Worm (Caenorhabditis elegans) whole organism, mixed stage, embryonic: ENCODE results near the gene srbc-68.
A peak's percentile ranks its signal among the peaks of the same experiment; 100 is the strongest.

ENCODE experiments used
- M03D4.4 ChIP-seq: sonication (generic microtip); optimal IDR thresholded peaks from 2 replicates; lab custom pipeline; 2017; ENCODE audit warnings: mild to moderate bottlenecking, missing genetic modification characterization, missing compliant biosample characterization
- bed-3 ChIP-seq: fragments of 200-800 bp; sonication (Bioruptor generic); optimal IDR thresholded peaks from 3 replicates; lab custom pipeline; 2018; ENCODE audit warnings: mild to moderate bottlenecking, missing genetic modification characterization, moderate library complexity, missing compliant biosample characterization
- blmp-1 ChIP-seq: fragments of 150-350 bp; optimal IDR thresholded peaks from 2 replicates; lab custom pipeline; 2014; ENCODE audit warnings: missing biosample characterization, missing genetic modification characterization
- ceh-39 ChIP-seq: fragments of 150-350 bp; optimal IDR thresholded peaks from 2 replicates; lab custom pipeline; 2014; ENCODE audit warnings: missing biosample characterization, missing genetic modification characterization
- ceh-43 ChIP-seq: fragments of 200-800 bp; sonication (Bioruptor generic); optimal IDR thresholded peaks from 2 replicates; lab custom pipeline; 2018; ENCODE audit warnings: mild to moderate bottlenecking, missing genetic modification characterization, moderate library complexity, missing compliant biosample characterization
- ceh-83 ChIP-seq: fragments of 200-800 bp; sonication (Bioruptor generic); optimal IDR thresholded peaks from 2 replicates; lab custom pipeline; 2018; ENCODE audit warnings: mild to moderate bottlenecking, missing genetic modification characterization, missing compliant biosample characterization
- ces-1 ChIP-seq: fragments of 150-350 bp; optimal IDR thresholded peaks from 2 replicates; lab custom pipeline; 2014; ENCODE audit warnings: missing biosample characterization, missing genetic modification reagents, missing genetic modification characterization
- cnd-1 ChIP-seq: fragments of 200-800 bp; sonication (Bioruptor generic); optimal IDR thresholded peaks from 2 replicates; lab custom pipeline; 2018; ENCODE audit warnings: mild to moderate bottlenecking, missing genetic modification characterization, missing compliant biosample characterization
- drap-1 ChIP-seq: fragments of 200-800 bp; sonication (Bioruptor generic); optimal IDR thresholded peaks from 3 replicates; lab custom pipeline; 2018; ENCODE audit warnings: mild to moderate bottlenecking, missing genetic modification characterization, missing compliant biosample characterization
- elt-1 ChIP-seq: sonication (generic microtip); optimal IDR thresholded peaks from 2 replicates; lab custom pipeline; 2017; ENCODE audit warnings: missing genetic modification characterization, mild to moderate bottlenecking, missing compliant biosample characterization, antibody characterized with exemption, moderate library complexity, borderline replicate concordance; ENCODE audit not compliant: insufficient read depth
- elt-3 ChIP-seq: fragments of 150-350 bp; optimal IDR thresholded peaks from 2 replicates; lab custom pipeline; 2014; ENCODE audit warnings: missing biosample characterization, missing genetic modification characterization
- flh-1 ChIP-seq: fragments of 200-800 bp; sonication (Bioruptor generic); optimal IDR thresholded peaks from 2 replicates; lab custom pipeline; 2018; ENCODE audit warnings: mild to moderate bottlenecking, missing genetic modification characterization, moderate library complexity, missing compliant biosample characterization
- ham-2 ChIP-seq: fragments of 200-800 bp; sonication (Bioruptor generic); optimal IDR thresholded peaks from 2 replicates; lab custom pipeline; 2018; ENCODE audit warnings: mild to moderate bottlenecking, missing genetic modification characterization, missing compliant biosample characterization
- hlh-1 ChIP-seq: fragments of 150-350 bp; optimal IDR thresholded peaks from 2 replicates; lab custom pipeline; 2014; ENCODE audit warnings: missing biosample characterization, missing genetic modification reagents, missing genetic modification characterization
- lin-13 ChIP-seq: fragments of 150-350 bp; optimal IDR thresholded peaks from 2 replicates; lab custom pipeline; 2014; ENCODE audit warnings: missing biosample characterization, missing genetic modification characterization
- lin-32 ChIP-seq: fragments of 200-800 bp; sonication (Bioruptor generic); optimal IDR thresholded peaks from 2 replicates; lab custom pipeline; 2018; ENCODE audit warnings: mild to moderate bottlenecking, missing genetic modification characterization, missing compliant biosample characterization
- lsy-2 ChIP-seq: fragments of 150-350 bp; optimal IDR thresholded peaks from 2 replicates; lab custom pipeline; 2014; ENCODE audit warnings: missing biosample characterization, missing genetic modification characterization
- mab-5 ChIP-seq: fragments of 150-350 bp; optimal IDR thresholded peaks from 2 replicates; lab custom pipeline; 2014; ENCODE audit warnings: missing biosample characterization, missing genetic modification characterization
- mep-1 ChIP-seq: fragments of 150-350 bp; optimal IDR thresholded peaks from 2 replicates; lab custom pipeline; 2017; ENCODE audit warnings: missing biosample characterization, missing genetic modification reagents, missing genetic modification characterization, inconsistent platforms
- mls-2 ChIP-seq: sonication (generic microtip); optimal IDR thresholded peaks from 2 replicates; lab custom pipeline; 2016; ENCODE audit warnings: mild to moderate bottlenecking, missing genetic modification characterization, moderate library complexity, missing compliant biosample characterization
- nhr-12 ChIP-seq: fragments of 150-350 bp; optimal IDR thresholded peaks from 2 replicates; lab custom pipeline; 2014; ENCODE audit warnings: missing biosample characterization, missing genetic modification characterization
- nhr-2 ChIP-seq: fragments of 150-350 bp; optimal IDR thresholded peaks from 2 replicates; lab custom pipeline; 2014; ENCODE audit warnings: missing biosample characterization, missing genetic modification characterization
- nhr-237 ChIP-seq: fragments of 150-350 bp; optimal IDR thresholded peaks from 2 replicates; lab custom pipeline; 2014; ENCODE audit warnings: missing biosample characterization, missing genetic modification characterization
- nhr-28 ChIP-seq: fragments of 150-350 bp; optimal IDR thresholded peaks from 2 replicates; lab custom pipeline; 2014; ENCODE audit warnings: missing biosample characterization, missing genetic modification characterization
- nhr-76 ChIP-seq: sonication (generic microtip); optimal IDR thresholded peaks from 2 replicates; lab custom pipeline; 2017; ENCODE audit warnings: missing biosample characterization, missing genetic modification characterization
- pha-4 ChIP-seq: fragments of 150-350 bp; optimal IDR thresholded peaks from 2 replicates; lab custom pipeline; 2018; ENCODE audit warnings: missing biosample characterization, missing genetic modification reagents, missing genetic modification characterization
- sem-2 ChIP-seq: fragments of 200-800 bp; sonication (Bioruptor generic); optimal IDR thresholded peaks from 2 replicates; lab custom pipeline; 2018; ENCODE audit warnings: mild to moderate bottlenecking, missing genetic modification characterization, missing compliant biosample characterization
- snpc-4 ChIP-seq: fragments of 150-350 bp; optimal IDR thresholded peaks from 2 replicates; lab custom pipeline; 2014; ENCODE audit warnings: missing biosample characterization, missing genetic modification characterization
- sptf-1 ChIP-seq: sonication (generic microtip); optimal IDR thresholded peaks from 2 replicates; lab custom pipeline; 2017; ENCODE audit warnings: mild to moderate bottlenecking, missing genetic modification characterization, moderate library complexity, missing compliant biosample characterization
- tbx-8 ChIP-seq: fragments of 200-800 bp; sonication (Bioruptor generic); optimal IDR thresholded peaks from 2 replicates; lab custom pipeline; 2018; ENCODE audit warnings: mild to moderate bottlenecking, missing genetic modification characterization, moderate library complexity, missing compliant biosample characterization
- unc-120 ChIP-seq: sonication (generic microtip); optimal IDR thresholded peaks from 2 replicates; lab custom pipeline; 2017; ENCODE audit warnings: missing genetic modification characterization, missing compliant biosample characterization; ENCODE audit not compliant: poor library complexity, severe bottlenecking
- unc-39 ChIP-seq: fragments of 150-350 bp; optimal IDR thresholded peaks from 2 replicates; lab custom pipeline; 2014; ENCODE audit warnings: missing biosample characterization, missing genetic modification characterization
- unc-62 ChIP-seq: fragments of 150-350 bp; optimal IDR thresholded peaks from 2 replicates; lab custom pipeline; 2014; ENCODE audit warnings: missing biosample characterization, missing genetic modification reagents, missing genetic modification characterization
- zip-8 ChIP-seq: fragments of 150-350 bp; optimal IDR thresholded peaks from 2 replicates; lab custom pipeline; 2014; ENCODE audit warnings: missing biosample characterization, missing genetic modification characterization
- ztf-11 ChIP-seq: fragments of 150-350 bp; optimal IDR thresholded peaks from 2 replicates; lab custom pipeline; 2014; ENCODE audit warnings: missing biosample characterization, missing genetic modification characterization

Gene srbc-68

DNA sequence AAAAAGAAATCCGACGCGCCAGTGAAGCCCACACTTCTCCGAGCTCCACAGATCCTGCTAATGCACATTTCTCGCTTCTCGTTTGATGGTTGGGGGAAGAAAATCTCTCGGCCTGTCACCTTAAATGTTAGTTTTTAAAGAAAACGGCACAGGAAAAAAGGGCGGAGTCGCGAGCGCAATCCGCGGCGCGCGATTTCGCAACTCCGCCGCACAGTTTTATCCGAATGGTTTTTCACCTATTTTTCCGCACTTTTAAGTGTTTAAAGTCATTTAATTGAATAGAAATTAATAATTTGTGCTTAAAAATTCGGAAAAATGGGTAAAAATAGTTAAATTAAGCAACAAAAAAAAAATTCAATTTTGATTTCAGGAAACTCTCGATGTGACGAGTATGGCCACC is 41.2 kb upstream of the srbc-68 start:
- TF ChIP-seq nhr-2 (tag; lab: Kevin White, UChicago) (no peak), mep-1 (tag; lab: Kevin White, UChicago) (no peak), ceh-39 (tag; lab: Kevin White, UChicago) (no peak), ztf-11 (tag; lab: Kevin White, UChicago) (no peak), snpc-4 (no peak), tbx-8 (GFP tag; lab: Kevin White, UChicago) (peak; percentile 1), nhr-76 (no peak), bed-3 (GFP tag; lab: Kevin White, UChicago) (peak; percentile 40), lin-13 (tag; lab: Kevin White, UChicago) (no peak), nhr-237 (tag; lab: Kevin White, UChicago) (no peak), blmp-1 (tag; lab: Kevin White, UChicago) (no peak), ham-2 (GFP tag; lab: Kevin White, UChicago) (no peak), mab-5 (tag; lab: Kevin White, UChicago) (no peak), unc-120 (tag; lab: Kevin White, UChicago) (peak; percentile 28), sptf-1 (tag; lab: Kevin White, UChicago) (peak; percentile 86), drap-1 (GFP tag; lab: Kevin White, UChicago) (peak; percentile 42), unc-39 (no peak), flh-1 (peak; percentile 33), lsy-2 (tag; lab: Kevin White, UChicago) (no peak), ceh-43 (GFP tag; lab: Kevin White, UChicago) (peak; percentile 82), hlh-1 (tag; lab: Kevin White, UChicago) (peak; percentile 27), sem-2 (peak; percentile 28), ces-1 (GFP tag; lab: Kevin White, UChicago) (no peak), M03D4.4 (peak; percentile 80), nhr-28 (tag; lab: Kevin White, UChicago) (no peak), ceh-83 (GFP tag; lab: Kevin White, UChicago) (peak; percentile 69), elt-3 (tag; lab: Kevin White, UChicago) (no peak), lin-32 (no peak), nhr-12 (tag; lab: Kevin White, UChicago) (no peak), cnd-1 (peak; percentile 31), pha-4 (no peak), mls-2 (tag; lab: Kevin White, UChicago) (peak; percentile 74), elt-1 (tag; lab: Kevin White, UChicago) (no peak), unc-62 (no peak), zip-8 (tag; lab: Kevin White, UChicago) (no peak)

DNA sequence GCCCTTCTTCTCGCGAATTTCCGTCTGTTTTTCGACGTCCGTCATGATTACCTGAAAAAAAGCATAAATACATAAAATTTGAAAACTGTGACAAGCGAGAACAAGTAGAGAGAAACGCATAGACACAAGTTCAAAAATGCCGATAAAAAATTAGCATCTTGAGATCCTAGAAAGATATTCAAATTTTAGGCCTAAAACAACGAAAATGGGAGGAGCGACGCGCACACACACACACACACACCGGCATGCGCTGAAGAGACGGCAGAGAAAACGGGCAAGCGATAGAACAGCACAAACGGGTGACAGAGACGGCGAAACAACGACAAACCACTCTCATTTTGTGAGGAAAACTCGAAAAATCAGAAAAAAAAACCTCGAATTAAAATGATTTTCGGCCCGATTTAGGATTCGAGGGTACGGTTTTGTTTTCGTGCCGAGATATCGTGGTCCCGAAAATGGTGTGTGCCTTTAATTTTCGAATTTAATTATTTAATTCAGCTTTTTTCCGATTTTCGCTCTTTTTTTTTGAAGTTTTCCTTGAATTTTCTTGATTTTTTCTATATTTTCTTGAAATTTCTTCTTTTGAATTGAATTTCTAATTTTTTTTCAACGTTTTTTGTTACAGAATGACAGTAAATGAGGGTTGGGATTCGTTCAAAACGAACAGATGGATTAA is 39.7 kb upstream of the srbc-68 start, which contains the start of the genes rpl-11.1 and T22F3.2:
TSS of gene rpl-11.1 (minus strand) at position 51 of the 676 bp plus-strand sequence.
TSS of gene T22F3.2 (plus strand) at position 626 of the 676 bp plus-strand sequence.
- TF ChIP-seq ham-2 (GFP tag; lab: Kevin White, UChicago), result no peak
- TF ChIP-seq sptf-1 (tag; lab: Kevin White, UChicago), result no peak
- TF ChIP-seq ceh-43 (GFP tag; lab: Kevin White, UChicago), result no peak
- TF ChIP-seq ceh-39 (tag; lab: Kevin White, UChicago), result no peak
- no peak for TF ChIP-seq ceh-83 (GFP tag; lab: Kevin White, UChicago)
- TF ChIP-seq tbx-8 (GFP tag; lab: Kevin White, UChicago), result no peak
- TF ChIP-seq blmp-1 (tag; lab: Kevin White, UChicago), result no peak
- TF ChIP-seq unc-62, result no peak
- no peak for TF ChIP-seq drap-1 (GFP tag; lab: Kevin White, UChicago)

DNA sequence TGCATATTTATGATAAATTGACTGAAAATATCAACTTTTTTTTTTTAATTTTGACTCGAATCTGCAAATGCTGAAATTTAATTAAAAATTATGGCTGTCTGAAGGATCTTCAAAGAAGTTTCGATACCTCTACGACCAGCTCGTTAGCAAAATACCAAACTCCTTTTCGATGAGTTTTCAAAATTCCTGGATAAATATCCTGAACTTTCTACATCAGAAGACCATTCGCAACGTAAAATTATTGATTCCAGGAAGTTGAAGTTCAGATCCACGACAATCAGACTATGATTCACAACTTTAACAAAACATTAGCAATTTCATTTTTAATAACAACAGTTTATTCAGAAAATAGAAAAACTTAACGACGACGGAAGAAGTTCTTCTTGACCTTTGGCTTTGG is 38.6 kb upstream of the srbc-68 start:
- no peak for TF ChIP-seq drap-1 (GFP tag; lab: Kevin White, UChicago)
- no peak for TF ChIP-seq tbx-8 (GFP tag; lab: Kevin White, UChicago)
- no peak for TF ChIP-seq snpc-4
- TF ChIP-seq hlh-1 (tag; lab: Kevin White, UChicago), result no peak
- no peak for TF ChIP-seq nhr-12 (tag; lab: Kevin White, UChicago)
- TF ChIP-seq bed-3 (GFP tag; lab: Kevin White, UChicago), result no peak
- TF ChIP-seq unc-62, result no peak
- no peak for TF ChIP-seq ztf-11 (tag; lab: Kevin White, UChicago)
- TF ChIP-seq elt-1 (tag; lab: Kevin White, UChicago), result no peak
- TF ChIP-seq unc-120 (tag; lab: Kevin White, UChicago), result no peak
- TF ChIP-seq elt-3 (tag; lab: Kevin White, UChicago), result no peak
- no peak for TF ChIP-seq lin-13 (tag; lab: Kevin White, UChicago)
- no peak for TF ChIP-seq nhr-76
- TF ChIP-seq unc-39, result no peak
- no peak for TF ChIP-seq sptf-1 (tag; lab: Kevin White, UChicago)
- TF ChIP-seq nhr-2 (tag; lab: Kevin White, UChicago), result no peak
- TF ChIP-seq blmp-1 (tag; lab: Kevin White, UChicago), result no peak
- no peak for TF ChIP-seq lsy-2 (tag; lab: Kevin White, UChicago)
- no peak for TF ChIP-seq mls-2 (tag; lab: Kevin White, UChicago)
- TF ChIP-seq pha-4, result no peak
- TF ChIP-seq, all 35 proteins: peak for 0
